Fruit fly (Drosophila melanogaster) whole organism, embryonic: ENCODE data around the gene CG7650.

Source experiments
- B-H2 ChIP-seq: fragments of 200-800 bp; sonication (Bioruptor generic); optimal IDR thresholded peaks from 2 replicates; lab custom pipeline; 2018; ENCODE audit warnings: missing biosample characterization, mild to moderate bottlenecking, missing genetic modification characterization
- CG10147 ChIP-seq: fragments of 200-800 bp; sonication (Bioruptor generic); optimal IDR thresholded peaks from 2 replicates; lab custom pipeline; 2019; ENCODE audit warnings: missing biosample characterization, mild to moderate bottlenecking, missing genetic modification characterization, moderate library complexity
- CG1024 ChIP-seq: fragments of 200-800 bp; sonication (Bioruptor generic); IDR thresholded peaks from 2 replicates; pipeline ENCODE4 v1.3.6; 2022; ENCODE audit warnings: missing biosample characterization, missing genetic modification characterization
- CG12769 ChIP-seq: fragments of 200-800 bp; sonication (Bioruptor generic); optimal IDR thresholded peaks from 2 replicates; lab custom pipeline; 2019; ENCODE audit warnings: missing biosample characterization, mild to moderate bottlenecking, missing genetic modification characterization, moderate library complexity
- CG17186 ChIP-seq: fragments of 200-800 bp; sonication (Bioruptor generic); optimal IDR thresholded peaks from 3 replicates; lab custom pipeline; 2017; ENCODE audit warnings: missing biosample characterization, missing genetic modification reagents, missing genetic modification characterization
- CG17912 ChIP-seq: fragments of 200-800 bp; sonication (Bioruptor generic); optimal IDR thresholded peaks from 2 replicates; lab custom pipeline; 2018; ENCODE audit warnings: missing biosample characterization, mild to moderate bottlenecking, missing genetic modification characterization
- CG31224 ChIP-seq: fragments of 200-800 bp; sonication (Bioruptor generic); IDR thresholded peaks from 2 replicates; pipeline ENCODE4 v1.3.6; 2022; ENCODE audit warnings: missing biosample characterization, missing genetic modification characterization
- CG32532 ChIP-seq: fragments of 200-800 bp; sonication (Bioruptor generic); IDR thresholded peaks from 2 replicates; pipeline ENCODE4 v1.3.6; 2022; ENCODE audit warnings: missing biosample characterization, missing genetic modification characterization
- CG7963 ChIP-seq: fragments of 200-800 bp; sonication (Bioruptor generic); IDR thresholded peaks from 3 replicates; pipeline ENCODE4 v1.3.6; 2022; ENCODE audit warnings: missing biosample characterization, missing genetic modification characterization; ENCODE audit not compliant: partially characterized antibody
- CG8359 ChIP-seq: fragments of 200-800 bp; sonication (Bioruptor generic); optimal IDR thresholded peaks from 2 replicates; lab custom pipeline; 2017; ENCODE audit warnings: missing biosample characterization, mild to moderate bottlenecking, missing genetic modification characterization, borderline replicate concordance
- CG9437 ChIP-seq: fragments of 200-800 bp; sonication (Bioruptor generic); optimal IDR thresholded peaks from 2 replicates; lab custom pipeline; 2018; ENCODE audit warnings: missing biosample characterization, mild to moderate bottlenecking, missing genetic modification characterization
- CG9817 ChIP-seq: fragments of 200-800 bp; sonication (Bioruptor generic); optimal IDR thresholded peaks from 2 replicates; lab custom pipeline; 2018; ENCODE audit warnings: missing biosample characterization, mild to moderate bottlenecking, missing genetic modification characterization, moderate library complexity
- D19B ChIP-seq: fragments of 200-800 bp; sonication (Bioruptor generic); optimal IDR thresholded peaks from 2 replicates; lab custom pipeline; 2017; ENCODE audit warnings: missing biosample characterization, mild to moderate bottlenecking, missing genetic modification characterization
- Dbx ChIP-seq: fragments of 200-800 bp; sonication (Bioruptor generic); IDR thresholded peaks from 3 replicates; pipeline ENCODE4 v1.3.6; 2022; ENCODE audit warnings: missing biosample characterization, missing genetic modification characterization
- Dfd ChIP-seq, 2 experiments: fragments of >200 bp; optimal IDR thresholded peaks; 2 replicates each; lab custom pipeline; 2017; ENCODE audit warnings: missing biosample characterization in 2 of 2, missing genetic modification characterization in 2 of 2
- Dip2 ChIP-seq: fragments of 200-800 bp; sonication (Bioruptor generic); IDR thresholded peaks from 2 replicates; pipeline ENCODE4 v1.3.6; 2022; ENCODE audit warnings: missing biosample characterization, missing genetic modification characterization
- Dp ChIP-seq: fragments of 200-800 bp; sonication (Bioruptor generic); optimal IDR thresholded peaks from 2 replicates; lab custom pipeline; 2018; ENCODE audit warnings: missing biosample characterization, mild to moderate bottlenecking, missing genetic modification characterization, moderate library complexity
- E2f2 ChIP-seq: fragments of 200-800 bp; sonication (Bioruptor generic); IDR thresholded peaks from 2 replicates; pipeline ENCODE4 v1.3.6; 2022; ENCODE audit warnings: missing biosample characterization, missing genetic modification characterization
- HLH3B ChIP-seq: fragments of 200-800 bp; sonication (Bioruptor generic); IDR thresholded peaks from 2 replicates; pipeline ENCODE4 v1.3.6; 2022; ENCODE audit warnings: missing biosample characterization, missing genetic modification characterization
- HmgD ChIP-seq: fragments of 200-800 bp; sonication (Bioruptor generic); optimal IDR thresholded peaks from 3 replicates; lab custom pipeline; 2016; ENCODE audit warnings: missing biosample characterization, missing genetic modification characterization
- Hmr ChIP-seq: fragments of 200-800 bp; sonication (Bioruptor generic); optimal IDR thresholded peaks from 3 replicates; lab custom pipeline; 2017; ENCODE audit warnings: mild to moderate bottlenecking, missing biosample characterization, missing genetic modification reagents, missing genetic modification characterization
- Kr ChIP-seq: fragments of 200-800 bp; sonication (Bioruptor generic); optimal IDR thresholded peaks from 2 replicates; lab custom pipeline; 2017; ENCODE audit warnings: missing biosample characterization, mild to moderate bottlenecking, missing genetic modification characterization
- Lhr ChIP-seq: fragments of 200-800 bp; sonication (Bioruptor generic); optimal IDR thresholded peaks from 3 replicates; lab custom pipeline; 2017; ENCODE audit warnings: mild to moderate bottlenecking, missing biosample characterization, missing genetic modification reagents, missing genetic modification characterization
- MTF-1 ChIP-seq: fragments of 200-800 bp; sonication (Bioruptor generic); optimal IDR thresholded peaks from 2 replicates; lab custom pipeline; 2018; ENCODE audit warnings: missing biosample characterization, mild to moderate bottlenecking, missing genetic modification characterization, borderline replicate concordance
- Poxn ChIP-seq: fragments of 200-800 bp; sonication (Bioruptor generic); IDR thresholded peaks from 2 replicates; pipeline ENCODE4 v1.3.6; 2022; ENCODE audit warnings: missing biosample characterization, missing genetic modification characterization
- Ravus ChIP-seq: fragments of 200-800 bp; sonication (Bioruptor generic); IDR thresholded peaks from 2 replicates; pipeline ENCODE4 v1.3.6; 2022; ENCODE audit warnings: missing biosample characterization, missing genetic modification characterization
- Rx ChIP-seq: fragments of 200-800 bp; sonication (Bioruptor generic); IDR thresholded peaks from 2 replicates; pipeline ENCODE4 v1.3.6; 2022; ENCODE audit warnings: missing biosample characterization, missing genetic modification characterization
- Taf1 ChIP-seq: fragments of 200-800 bp; sonication (Bioruptor generic); IDR thresholded peaks from 2 replicates; pipeline ENCODE4 v1.3.6; 2022; ENCODE audit warnings: missing biosample characterization, missing genetic modification characterization
- Xrp1 ChIP-seq: fragments of 200-800 bp; sonication (Bioruptor generic); IDR thresholded peaks from 2 replicates; pipeline ENCODE4 v1.3.6; 2022; ENCODE audit warnings: missing biosample characterization, missing genetic modification characterization
- ato ChIP-seq: fragments of 200-800 bp; sonication (Bioruptor generic); IDR thresholded peaks from 2 replicates; pipeline ENCODE4 v1.3.6; 2022; ENCODE audit warnings: missing biosample characterization, missing genetic modification characterization; ENCODE audit not compliant: partially characterized antibody
- caup ChIP-seq: fragments of 200-800 bp; sonication (Bioruptor generic); optimal IDR thresholded peaks from 3 replicates; lab custom pipeline; 2017; ENCODE audit warnings: missing biosample characterization, mild to moderate bottlenecking, missing genetic modification characterization, moderate library complexity; ENCODE audit not compliant: severe bottlenecking
- corto ChIP-seq: fragments of 200-800 bp; sonication (Bioruptor generic); optimal IDR thresholded peaks from 2 replicates; lab custom pipeline; 2016; ENCODE audit warnings: missing biosample characterization, mild to moderate bottlenecking, missing genetic modification characterization, moderate library complexity
- crc ChIP-seq: fragments of 200-800 bp; sonication (Bioruptor generic); optimal IDR thresholded peaks from 2 replicates; lab custom pipeline; 2016; ENCODE audit warnings: missing biosample characterization, missing genetic modification characterization
- dmrt11E ChIP-seq: fragments of 200-800 bp; sonication (Bioruptor generic); optimal IDR thresholded peaks from 3 replicates; lab custom pipeline; 2018; ENCODE audit warnings: missing biosample characterization, mild to moderate bottlenecking, missing genetic modification characterization, moderate library complexity
- fd3F ChIP-seq: fragments of 200-800 bp; sonication (Bioruptor generic); optimal IDR thresholded peaks from 2 replicates; lab custom pipeline; 2018; ENCODE audit warnings: missing biosample characterization, mild to moderate bottlenecking, missing genetic modification characterization, moderate library complexity
- ham ChIP-seq: fragments of 200-800 bp; sonication (Bioruptor generic); IDR thresholded peaks from 2 replicates; pipeline ENCODE4 v1.3.6; 2022; ENCODE audit warnings: missing biosample characterization, missing genetic modification characterization
- nerfin-2 ChIP-seq: fragments of 200-800 bp; sonication (Bioruptor generic); IDR thresholded peaks from 2 replicates; pipeline ENCODE4 v1.3.6; 2022; ENCODE audit warnings: missing biosample characterization, missing genetic modification characterization; ENCODE audit not compliant: partially characterized antibody
- nom ChIP-seq: fragments of 200-800 bp; sonication (Bioruptor generic); optimal IDR thresholded peaks from 2 replicates; lab custom pipeline; 2017; ENCODE audit warnings: missing biosample characterization, missing genetic modification characterization, mild to moderate bottlenecking, moderate library complexity, missing genetic modification reagents
- org-1 ChIP-seq: fragments of 200-800 bp; sonication (Bioruptor generic); optimal IDR thresholded peaks from 2 replicates; lab custom pipeline; 2017; ENCODE audit warnings: missing biosample characterization, missing genetic modification characterization
- run ChIP-seq: fragments of 200-800 bp; sonication (Bioruptor generic); optimal IDR thresholded peaks from 3 replicates; lab custom pipeline; 2018; ENCODE audit warnings: missing biosample characterization, mild to moderate bottlenecking, missing genetic modification characterization
- sd ChIP-seq: fragments of 200-800 bp; sonication (Bioruptor generic); optimal IDR thresholded peaks from 3 replicates; lab custom pipeline; 2018; ENCODE audit warnings: missing biosample characterization, mild to moderate bottlenecking, missing genetic modification characterization, moderate library complexity
- shn ChIP-seq: fragments of 200-800 bp; sonication (Bioruptor generic); optimal IDR thresholded peaks from 3 replicates; lab custom pipeline; 2016; ENCODE audit warnings: missing biosample characterization, missing genetic modification characterization
- so ChIP-seq: fragments of 200-800 bp; sonication (Bioruptor generic); IDR thresholded peaks from 3 replicates; pipeline ENCODE4 v1.3.6; 2022; ENCODE audit warnings: missing biosample characterization, missing genetic modification characterization
- ssp ChIP-seq: fragments of 200-800 bp; sonication (Bioruptor generic); IDR thresholded peaks from 2 replicates; pipeline ENCODE4 v1.3.6; 2022; ENCODE audit warnings: missing biosample characterization, missing genetic modification characterization
- stc ChIP-seq: fragments of 200-800 bp; sonication (Bioruptor generic); IDR thresholded peaks from 2 replicates; pipeline ENCODE4 v1.3.6; 2022; ENCODE audit warnings: missing biosample characterization, missing genetic modification characterization
- trem ChIP-seq: fragments of 200-800 bp; optimal IDR thresholded peaks from 3 replicates; lab custom pipeline; 2019; ENCODE audit warnings: missing biosample characterization, mild to moderate bottlenecking, missing genetic modification characterization, moderate library complexity
- zfh2 ChIP-seq: fragments of 200-800 bp; sonication (Bioruptor generic); optimal IDR thresholded peaks from 2 replicates; lab custom pipeline; 2016; ENCODE audit warnings: missing biosample characterization, missing genetic modification characterization

The CG7650 gene

DNA sequence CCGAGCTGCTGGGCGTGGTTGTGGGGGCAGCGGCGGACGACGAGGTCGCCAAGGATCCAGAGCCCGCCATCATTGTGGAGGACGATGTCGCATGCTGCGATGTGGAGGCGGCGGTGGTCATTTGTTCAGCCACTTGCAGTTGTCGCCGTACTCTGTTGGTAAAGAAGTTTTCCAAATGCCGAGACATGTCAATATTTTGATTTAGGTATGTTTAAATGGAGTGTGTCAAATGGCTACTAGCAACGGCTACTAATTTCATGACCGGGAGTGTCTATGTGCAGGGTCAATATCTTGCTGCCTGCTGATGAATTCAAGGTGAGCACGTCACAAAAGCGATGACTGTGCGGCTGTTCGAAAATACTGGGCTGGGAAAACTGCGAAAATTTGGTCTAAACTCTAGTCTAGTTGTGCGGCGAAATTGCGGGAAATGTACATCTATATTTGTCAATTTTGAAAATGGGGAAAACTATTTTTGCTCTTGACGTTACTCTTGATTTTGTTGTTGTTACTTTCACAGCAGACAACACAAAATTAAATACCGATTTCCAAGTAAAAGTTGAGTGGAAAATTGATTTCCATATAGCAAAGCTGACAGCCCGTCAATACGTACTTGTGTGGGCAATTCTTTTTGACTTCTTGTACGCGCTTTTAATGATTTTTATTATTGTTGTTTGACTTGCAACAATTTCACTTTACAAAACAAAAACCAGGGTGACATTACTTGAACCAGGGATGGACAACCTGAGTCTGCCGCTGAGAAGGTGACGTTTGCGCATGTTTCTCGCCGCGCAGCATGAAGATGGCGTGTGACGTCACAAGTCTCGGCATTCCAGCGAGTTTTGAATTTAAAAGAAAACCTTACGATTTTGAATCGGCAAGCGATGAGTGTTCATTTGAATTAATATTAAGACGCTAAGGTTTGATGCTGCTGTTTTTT is 22.5 kb downstream of the CG7650 start, which contains the start of gene CG7656 (continued):
- TF ChIP-seq CG10147 (GFP tag; lab: Kevin White, UChicago) (peak; percentile 28), ham (no peak), corto (GFP tag; lab: Kevin White, UChicago) (no peak), CG17912 (GFP tag; lab: Kevin White, UChicago) (peak; percentile 62), CG9437 (GFP tag; lab: Kevin White, UChicago) (peak; percentile 14), caup (GFP tag; lab: Kevin White, UChicago) (peak; percentile 44), MTF-1 (GFP tag; lab: Kevin White, UChicago) (peak; percentile 37), stc (peak; percentile 45), crc (GFP tag; lab: Kevin White, UChicago) (peak; percentile 65), B-H2 (GFP tag; lab: Kevin White, UChicago) (peak; percentile 84)

DNA sequence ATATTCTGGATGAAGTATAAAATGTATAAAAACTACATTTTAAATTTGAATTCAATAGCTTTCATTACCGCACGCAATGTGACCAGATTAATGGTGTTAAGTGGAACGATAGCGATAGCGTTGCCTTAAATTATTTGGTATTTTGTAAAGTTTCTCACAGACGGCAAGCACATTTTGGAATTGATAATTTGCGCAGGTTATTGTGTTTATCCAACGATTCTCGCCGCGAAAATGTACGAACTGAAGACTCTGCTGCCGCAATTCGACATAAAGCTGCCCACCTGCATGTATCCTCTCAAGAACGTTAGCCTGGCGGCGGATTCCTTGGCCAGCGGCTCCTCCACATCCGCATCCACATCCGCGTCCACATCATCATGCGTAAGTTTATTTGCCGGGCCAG is 26.7 kb downstream of the CG7650 start, which contains the start of gene AIMP2:
Gene AIMP2 (plus strand): TSS at position 135 of the 400 bp plus-strand sequence.
- TF ChIP-seq ssp (no peak), Rx (GFP tag; lab: Robert Waterston, UW) (no peak), nom (GFP tag; lab: Kevin White, UChicago) (no peak), fd3F (no peak), dmrt11E (no peak), E2f2 (GFP tag; lab: Robert Waterston, UW) (peak; percentile 89), Poxn (GFP tag; lab: Robert Waterston, UW) (no peak), HmgD (GFP tag; lab: Kevin White, UChicago) (no peak), CG7963 (GFP tag; lab: Robert Waterston, UW) (no peak), D19B (GFP tag; lab: Kevin White, UChicago) (no peak), HLH3B (no peak), CG12769 (tag; lab: Kevin White, UChicago) (no peak), run (tag; lab: Kevin White, UChicago) (no peak), CG1024 (GFP tag; lab: Robert Waterston, UW) (no peak), org-1 (GFP tag; lab: Kevin White, UChicago) (no peak), CG31224 (GFP tag; lab: Robert Waterston, UW) (no peak), zfh2 (GFP tag; lab: Kevin White, UChicago) (no peak), trem (tag; lab: Kevin White, UChicago) (peak; percentile 21), Taf1 (GFP tag; lab: Robert Waterston, UW) (no peak), Hmr (GFP tag; lab: Kevin White, UChicago) (no peak), CG9817 (tag; lab: Kevin White, UChicago) (no peak), Dfd (GFP tag; optimal IDR thresholded peaks at IDR 0.05; lab: Kevin White, UChicago) (no peak), Ravus (GFP tag; lab: Robert Waterston, UW) (no peak), CG17186 (GFP tag; lab: Kevin White, UChicago) (peak; percentile 23), CG32532 (GFP tag; lab: Robert Waterston, UW) (no peak), so (GFP tag; lab: Robert Waterston, UW) (no peak), shn (GFP tag; lab: Kevin White, UChicago) (no peak), ato (no peak), Xrp1 (GFP tag; lab: Robert Waterston, UW) (no peak), Dp (peak; percentile 83), nerfin-2 (GFP tag; lab: Robert Waterston, UW) (no peak), CG8359 (no peak), Dip2 (GFP tag; lab: Robert Waterston, UW) (no peak), Dbx (no peak), sd (tag; lab: Kevin White, UChicago) (peak; percentile 1), Lhr (GFP tag; lab: Kevin White, UChicago) (no peak), Kr (no peak)
